Fruit fly (Drosophila melanogaster) whole organism, embryonic: ENCODE measurements around the gene Kyat.
A peak's percentile ranks its signal among the peaks of the same experiment; 100 is the strongest.

Experiments
- Ada2b ChIP-seq: fragments of 200-800 bp; sonication (Bioruptor generic); IDR thresholded peaks from 2 replicates; pipeline ENCODE4 v1.3.6; 2022; ENCODE audit warnings: missing biosample characterization, missing genetic modification characterization
- Bdp1 ChIP-seq: fragments of 200-800 bp; sonication (Bioruptor generic); optimal IDR thresholded peaks from 3 replicates; lab custom pipeline; 2016; ENCODE audit warnings: missing biosample characterization, missing genetic modification characterization
- Bteb2 ChIP-seq: fragments of 200-800 bp; sonication (Bioruptor generic); optimal IDR thresholded peaks from 2 replicates; lab custom pipeline; 2016; ENCODE audit warnings: missing biosample characterization, missing genetic modification characterization
- CG10147 ChIP-seq: fragments of 200-800 bp; sonication (Bioruptor generic); optimal IDR thresholded peaks from 2 replicates; lab custom pipeline; 2019; ENCODE audit warnings: missing biosample characterization, mild to moderate bottlenecking, missing genetic modification characterization, moderate library complexity
- CG10462 ChIP-seq: fragments of 200-800 bp; sonication (Bioruptor generic); optimal IDR thresholded peaks from 2 replicates; lab custom pipeline; 2016; ENCODE audit warnings: missing biosample characterization, missing genetic modification characterization
- CG12236 ChIP-seq: fragments of 200-800 bp; sonication (Bioruptor generic); optimal IDR thresholded peaks from 2 replicates; lab custom pipeline; 2016; ENCODE audit warnings: missing biosample characterization, missing genetic modification characterization
- CG12391 ChIP-seq: fragments of 200-800 bp; sonication (Bioruptor generic); optimal IDR thresholded peaks from 3 replicates; lab custom pipeline; 2018; ENCODE audit warnings: missing biosample characterization, mild to moderate bottlenecking, missing genetic modification characterization, moderate library complexity
- CG1529 ChIP-seq: fragments of 200-800 bp; sonication (Bioruptor generic); optimal IDR thresholded peaks from 3 replicates; lab custom pipeline; 2018; ENCODE audit warnings: missing biosample characterization, missing genetic modification characterization
- CG17802 ChIP-seq: fragments of 200-800 bp; sonication (Bioruptor generic); optimal IDR thresholded peaks from 2 replicates; lab custom pipeline; 2018; ENCODE audit warnings: missing biosample characterization, mild to moderate bottlenecking, missing genetic modification characterization, moderate library complexity
- CG17829 ChIP-seq: fragments of 200-800 bp; optimal IDR thresholded peaks from 2 replicates; lab custom pipeline; 2019; ENCODE audit warnings: missing biosample characterization, mild to moderate bottlenecking, missing genetic modification characterization, moderate library complexity
- CG18599 ChIP-seq: fragments of 200-800 bp; sonication (Bioruptor generic); optimal IDR thresholded peaks from 3 replicates; lab custom pipeline; 2017; ENCODE audit warnings: missing biosample characterization, missing genetic modification characterization, mild to moderate bottlenecking, moderate library complexity, missing genetic modification reagents
- CG3163 ChIP-seq: fragments of 200-800 bp; sonication (Bioruptor generic); optimal IDR thresholded peaks from 3 replicates; lab custom pipeline; 2016; ENCODE audit warnings: missing biosample characterization, missing genetic modification characterization
- CG3847 ChIP-seq: fragments of 200-800 bp; sonication (Bioruptor generic); IDR thresholded peaks from 2 replicates; pipeline ENCODE4 v1.3.6; 2022; ENCODE audit warnings: missing biosample characterization, missing genetic modification characterization
- CG42726 ChIP-seq: fragments of 200-800 bp; sonication (Bioruptor generic); IDR thresholded peaks from 2 replicates; pipeline ENCODE4 v1.3.6; 2022; ENCODE audit warnings: missing biosample characterization, missing genetic modification characterization; ENCODE audit not compliant: partially characterized antibody
- CG4282 ChIP-seq: fragments of 200-800 bp; sonication (Bioruptor generic); optimal IDR thresholded peaks from 2 replicates; lab custom pipeline; 2016; ENCODE audit warnings: missing biosample characterization, missing genetic modification characterization
- CG4328 ChIP-seq: fragments of 200-800 bp; sonication (Bioruptor generic); optimal IDR thresholded peaks from 3 replicates; lab custom pipeline; 2017; ENCODE audit warnings: missing biosample characterization, missing genetic modification reagents, missing genetic modification characterization
- CG6272 ChIP-seq: fragments of 200-800 bp; sonication (Bioruptor generic); IDR thresholded peaks from 2 replicates; pipeline ENCODE4 v1.3.6; 2022; ENCODE audit warnings: missing biosample characterization, missing genetic modification characterization
- CG7839 ChIP-seq: fragments of 200-800 bp; sonication (Bioruptor generic); optimal IDR thresholded peaks from 3 replicates; lab custom pipeline; 2018; ENCODE audit warnings: missing biosample characterization, mild to moderate bottlenecking, missing genetic modification characterization, moderate library complexity
- CG8765 ChIP-seq: fragments of 200-800 bp; sonication (Bioruptor generic); IDR thresholded peaks from 2 replicates; pipeline ENCODE4 v1.3.6; 2022; ENCODE audit warnings: missing biosample characterization, missing genetic modification characterization
- CG8944 ChIP-seq: fragments of 200-800 bp; sonication (Bioruptor generic); optimal IDR thresholded peaks from 3 replicates; lab custom pipeline; 2016; ENCODE audit warnings: missing biosample characterization, missing genetic modification characterization
- CrebB ChIP-seq: fragments of 200-800 bp; sonication (Bioruptor generic); optimal IDR thresholded peaks from 3 replicates; lab custom pipeline; 2018; ENCODE audit warnings: missing biosample characterization, mild to moderate bottlenecking, missing genetic modification characterization
- D19A ChIP-seq: fragments of 200-800 bp; optimal IDR thresholded peaks from 3 replicates; lab custom pipeline; 2019; ENCODE audit warnings: missing biosample characterization, mild to moderate bottlenecking, missing genetic modification characterization, moderate library complexity
- Gsc ChIP-seq: fragments of 200-800 bp; sonication (Bioruptor generic); IDR thresholded peaks from 2 replicates; pipeline ENCODE4 v1.3.6; 2022; ENCODE audit warnings: missing biosample characterization, missing genetic modification characterization
- Hand ChIP-seq: fragments of 200-800 bp; sonication (Bioruptor generic); optimal IDR thresholded peaks from 2 replicates; lab custom pipeline; 2017; ENCODE audit warnings: mild to moderate bottlenecking, missing biosample characterization, missing genetic modification reagents, missing genetic modification characterization
- Kr ChIP-seq: fragments of 200-800 bp; sonication (Bioruptor generic); optimal IDR thresholded peaks from 2 replicates; lab custom pipeline; 2017; ENCODE audit warnings: missing biosample characterization, mild to moderate bottlenecking, missing genetic modification characterization
- Myb ChIP-seq: fragments of 200-800 bp; sonication (Bioruptor generic); optimal IDR thresholded peaks from 2 replicates; lab custom pipeline; 2016; ENCODE audit warnings: missing biosample characterization, missing genetic modification characterization
- NfI ChIP-seq: fragments of 200-800 bp; sonication (Bioruptor generic); optimal IDR thresholded peaks from 3 replicates; lab custom pipeline; 2018; ENCODE audit warnings: missing biosample characterization, mild to moderate bottlenecking, missing genetic modification characterization, moderate library complexity
- Optix ChIP-seq: fragments of 200-800 bp; sonication (Bioruptor generic); IDR thresholded peaks from 3 replicates; pipeline ENCODE4 v1.3.6; 2022; ENCODE audit warnings: missing biosample characterization, missing genetic modification characterization
- Ravus ChIP-seq: fragments of 200-800 bp; sonication (Bioruptor generic); IDR thresholded peaks from 2 replicates; pipeline ENCODE4 v1.3.6; 2022; ENCODE audit warnings: missing biosample characterization, missing genetic modification characterization
- Spps ChIP-seq: fragments of 200-800 bp; sonication (Bioruptor generic); optimal IDR thresholded peaks from 2 replicates; lab custom pipeline; 2018; ENCODE audit warnings: missing biosample characterization, mild to moderate bottlenecking, missing genetic modification characterization
- TFAM ChIP-seq: fragments of 200-800 bp; sonication (Bioruptor generic); optimal IDR thresholded peaks from 2 replicates; lab custom pipeline; 2017; ENCODE audit warnings: missing biosample characterization, missing genetic modification characterization, inconsistent platforms
- abd-A ChIP-seq: fragments of 200-800 bp; sonication (Bioruptor generic); optimal IDR thresholded peaks from 3 replicates; lab custom pipeline; 2019; ENCODE audit warnings: missing biosample characterization, mild to moderate bottlenecking, missing genetic modification characterization, moderate library complexity
- cg ChIP-seq: fragments of 200-800 bp; sonication (Bioruptor generic); optimal IDR thresholded peaks from 3 replicates; lab custom pipeline; 2019; ENCODE audit warnings: missing biosample characterization, mild to moderate bottlenecking, missing genetic modification characterization, moderate library complexity
- da ChIP-seq: fragments of 200-800 bp; sonication (Bioruptor generic); optimal IDR thresholded peaks from 2 replicates; lab custom pipeline; 2016; ENCODE audit warnings: missing biosample characterization, missing genetic modification characterization
- fd102C ChIP-seq: fragments of 200-800 bp; sonication (Bioruptor generic); optimal IDR thresholded peaks from 2 replicates; lab custom pipeline; 2018; ENCODE audit warnings: missing biosample characterization, mild to moderate bottlenecking, missing genetic modification characterization, moderate library complexity
- ftz-f1 ChIP-seq: fragments of 200-800 bp; sonication (Bioruptor generic); optimal IDR thresholded peaks from 2 replicates; lab custom pipeline; 2016; ENCODE audit warnings: missing biosample characterization, missing genetic modification characterization
- hb ChIP-seq: fragments of 200-800 bp; sonication (Bioruptor generic); IDR thresholded peaks from 3 replicates; pipeline ENCODE4 v1.3.6; 2022; ENCODE audit warnings: missing biosample characterization, missing genetic modification characterization; ENCODE audit not compliant: partially characterized antibody
- ind ChIP-seq: fragments of 200-800 bp; sonication (Bioruptor generic); optimal IDR thresholded peaks from 3 replicates; lab custom pipeline; 2016; ENCODE audit warnings: missing biosample characterization, missing genetic modification characterization
- kah ChIP-seq: fragments of 200-800 bp; sonication (Bioruptor generic); optimal IDR thresholded peaks from 2 replicates; lab custom pipeline; 2018; ENCODE audit warnings: missing biosample characterization, mild to moderate bottlenecking, missing genetic modification characterization
- mirr ChIP-seq: fragments of 200-800 bp; sonication (Bioruptor generic); optimal IDR thresholded peaks from 3 replicates; lab custom pipeline; 2018; ENCODE audit warnings: missing biosample characterization, mild to moderate bottlenecking, missing genetic modification characterization
- nmo ChIP-seq: fragments of 200-800 bp; sonication (Bioruptor generic); optimal IDR thresholded peaks from 2 replicates; lab custom pipeline; 2018; ENCODE audit warnings: missing biosample characterization, mild to moderate bottlenecking, missing genetic modification characterization, moderate library complexity
- pan ChIP-seq, 4 experiments: fragments of >200 bp in 3 of 4; fragments of 200-800 bp in 1 of 4; sonication (Bioruptor generic) in 1 of 4; optimal IDR thresholded peaks in 3 of 4; IDR thresholded peaks in 1 of 4; 2 replicates each; pipeline versions ENCODE4 v1.3.6 to Lab custom; 2017 to 2022; ENCODE audit warnings: missing biosample characterization in 2 of 4, missing genetic modification characterization in 2 of 4, mixed read lengths in 1 of 4
- peb ChIP-seq: fragments of 200-800 bp; sonication (Bioruptor generic); IDR thresholded peaks from 2 replicates; pipeline ENCODE4 v1.3.6; 2022; ENCODE audit warnings: missing biosample characterization, missing genetic modification characterization
- pho ChIP-seq: fragments of 200-800 bp; sonication (Bioruptor generic); optimal IDR thresholded peaks from 2 replicates; lab custom pipeline; 2016; ENCODE audit warnings: missing biosample characterization, missing genetic modification characterization
- ranshi ChIP-seq: fragments of 200-800 bp; sonication (Bioruptor generic); IDR thresholded peaks from 2 replicates; pipeline ENCODE4 v1.3.6; 2022; ENCODE audit warnings: missing biosample characterization, missing genetic modification characterization
- rib ChIP-seq: fragments of 200-800 bp; sonication (Bioruptor generic); IDR thresholded peaks from 2 replicates; pipeline ENCODE4 v1.3.6; 2022; ENCODE audit warnings: missing biosample characterization, missing genetic modification characterization
- ro ChIP-seq: fragments of 200-800 bp; sonication (Bioruptor generic); IDR thresholded peaks from 2 replicates; pipeline ENCODE4 v1.3.6; 2022; ENCODE audit warnings: missing biosample characterization, missing genetic modification characterization
- scrt ChIP-seq: fragments of 200-800 bp; sonication (Bioruptor generic); optimal IDR thresholded peaks from 2 replicates; lab custom pipeline; 2018; ENCODE audit warnings: missing biosample characterization, mild to moderate bottlenecking, missing genetic modification characterization, moderate library complexity
- wor ChIP-seq: fragments of 200-800 bp; sonication (Bioruptor generic); IDR thresholded peaks from 2 replicates; pipeline ENCODE4 v1.3.6; 2022; ENCODE audit warnings: missing biosample characterization, missing genetic modification characterization
- zf30C ChIP-seq: fragments of 200-800 bp; sonication (Bioruptor generic); optimal IDR thresholded peaks from 3 replicates; lab custom pipeline; 2018; ENCODE audit warnings: missing biosample characterization, mild to moderate bottlenecking, missing genetic modification characterization
- zfh2 ChIP-seq: fragments of 200-800 bp; sonication (Bioruptor generic); optimal IDR thresholded peaks from 2 replicates; lab custom pipeline; 2016; ENCODE audit warnings: missing biosample characterization, missing genetic modification characterization

Gene Kyat

dm6 chr3R:11806753-11807152 is 15.5 kb downstream of the Kyat start (continued):
- no peak for TF ChIP-seq Myb (GFP tag; lab: Kevin White, UChicago)
- peak; percentile 48 for TF ChIP-seq CG7839 (tag; lab: Kevin White, UChicago)
- TF ChIP-seq CG10147 (GFP tag; lab: Kevin White, UChicago) = no peak
- no peak for TF ChIP-seq hb (GFP tag; lab: Robert Waterston, UW)
- peak; percentile 27 for TF ChIP-seq nmo (GFP tag; lab: Kevin White, UChicago)
- TF ChIP-seq da (GFP tag; lab: Kevin White, UChicago) = no peak
- TF ChIP-seq CG8944 (GFP tag; lab: Kevin White, UChicago) = no peak
- TF ChIP-seq peb = 0 out of 2 replicates have a peak, but pooled peaks have one; percentile 42
- TF ChIP-seq zfh2 (GFP tag; lab: Kevin White, UChicago) = no peak
- peak; percentile 15 for TF ChIP-seq Bdp1 (GFP tag; lab: Kevin White, UChicago)
- no peak for TF ChIP-seq ro
- no peak for TF ChIP-seq Kr (GFP tag; lab: Kevin White, UChicago)
- TF ChIP-seq wor (GFP tag; lab: Robert Waterston, UW) = no peak
- peak; percentile 42 for TF ChIP-seq ind (GFP tag; lab: Kevin White, UChicago)
- TF ChIP-seq CG8765 = 0 out of 2 replicates have a peak, but pooled peaks have one; percentile 14
- no peak for TF ChIP-seq Ravus (GFP tag; lab: Robert Waterston, UW)
- no peak for TF ChIP-seq CrebB (tag; lab: Kevin White, UChicago)
- no peak for TF ChIP-seq CG4328 (GFP tag; lab: Kevin White, UChicago)
- no peak for TF ChIP-seq scrt (GFP tag; lab: Kevin White, UChicago)
- TF ChIP-seq CG1529 (GFP tag; lab: Kevin White, UChicago) = no peak
- TF ChIP-seq CG12391 = peak; percentile 20
- TF ChIP-seq CG12236 (GFP tag; lab: Kevin White, UChicago) = no peak
- TF ChIP-seq CG18599 = peak; percentile 30
- no peak for TF ChIP-seq abd-A (tag; lab: Kevin White, UChicago)
- 0 out of 3 replicates have a peak, but pooled peaks have one; percentile 16 for TF ChIP-seq Optix (GFP tag; lab: Robert Waterston, UW)
- TF ChIP-seq Ada2b (GFP tag; lab: Robert Waterston, UW) = peak; percentile 62
- no peak for TF ChIP-seq cg
- TF ChIP-seq ranshi = no peak
- no peak for TF ChIP-seq CG4282 (GFP tag; lab: Kevin White, UChicago)
- no peak for TF ChIP-seq zf30C (GFP tag; lab: Kevin White, UChicago)
- no peak for TF ChIP-seq Spps (tag; lab: Kevin White, UChicago)
- peak; percentile 18 for TF ChIP-seq CG17829 (tag; lab: Kevin White, UChicago)
- TF ChIP-seq NfI (GFP tag; lab: Kevin White, UChicago) = peak; percentile 1
- no peak for TF ChIP-seq ftz-f1 (GFP tag; lab: Kevin White, UChicago)
- no peak for TF ChIP-seq CG17802
- TF ChIP-seq Bteb2 (GFP tag; lab: Kevin White, UChicago) = no peak
- no peak for TF ChIP-seq CG3163 (GFP tag; lab: Kevin White, UChicago)
- TF ChIP-seq pan (optimal IDR thresholded peaks at IDR 0.05; lab: Kevin White, UChicago) = no peak
- peak in 1 of 2 experiments; percentile 56 for TF ChIP-seq pan (GFP tag; optimal IDR thresholded peaks at IDR 0.05 in 1 of 2, IDR thresholded peaks at IDR 0.05 in 1 of 2)
- TF ChIP-seq fd102C = no peak
- TF ChIP-seq CG6272 (GFP tag; lab: Robert Waterston, UW) = no peak
- TF ChIP-seq Gsc (GFP tag; lab: Robert Waterston, UW) = no peak
- no peak for TF ChIP-seq rib (GFP tag; lab: Robert Waterston, UW)
- TF ChIP-seq TFAM (GFP tag; lab: Kevin White, UChicago) = no peak
- TF ChIP-seq CG42726 (GFP tag; lab: Robert Waterston, UW) = no peak
- TF ChIP-seq mirr (GFP tag; lab: Kevin White, UChicago) = no peak
- no peak for TF ChIP-seq CG10462
- TF ChIP-seq CG3847 (GFP tag; lab: Robert Waterston, UW) = no peak
- TF ChIP-seq Hand (GFP tag; lab: Kevin White, UChicago) = no peak
- TF ChIP-seq D19A (tag; lab: Kevin White, UChicago) = no peak
- no peak for TF ChIP-seq kah (GFP tag; lab: Kevin White, UChicago)
- TF ChIP-seq pho = no peak
